Fruit fly (Drosophila melanogaster): ENCODE results near the gene DNAlig3.

Gene DNAlig3

DNA sequence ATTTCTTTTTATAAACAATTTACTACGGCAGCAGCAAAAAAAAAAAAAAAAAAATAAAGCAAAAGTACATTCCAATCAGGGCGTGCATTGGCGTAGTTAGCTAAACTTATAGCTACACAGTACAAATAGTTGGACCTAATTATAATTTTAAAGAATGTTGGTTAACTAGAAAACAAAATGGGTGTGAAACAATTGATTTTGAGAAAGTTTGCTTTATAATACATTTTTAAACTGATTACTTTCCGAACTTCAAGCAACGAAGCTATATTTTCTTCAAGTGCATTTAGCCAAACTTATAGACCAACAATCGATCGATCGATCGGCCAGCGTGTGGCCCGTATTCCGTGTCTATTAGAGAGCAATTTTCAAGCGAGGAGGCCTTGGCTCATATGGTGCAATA is 49.7 kb upstream of the DNAlig3 start (continued):
- TF ChIP-seq CG18764 (GFP tag; optimal IDR thresholded peaks at IDR 0.05) (no peak), GATAe (GFP tag; conservative IDR thresholded peaks at IDR 0.05) (no peak), otp (GFP tag; IDR thresholded peaks at IDR 0.05) (no peak), gsb-n (tag; optimal IDR thresholded peaks at IDR 0.05) (no peak), Taf1 (GFP tag; IDR thresholded peaks at IDR 0.05) (no peak), dmrt11E (tag; optimal IDR thresholded peaks at IDR 0.05) (no peak), CG17361 (GFP tag; IDR thresholded peaks at IDR 0.05) (no peak), CG11085 (GFP tag; IDR thresholded peaks at IDR 0.05) (no peak), lab (GFP tag; optimal IDR thresholded peaks at IDR 0.05) (no peak), luna (GFP tag; optimal IDR thresholded peaks at IDR 0.05) (no peak), CG1024 (GFP tag; IDR thresholded peaks at IDR 0.05) (no peak), Tbp (GFP tag; optimal IDR thresholded peaks at IDR 0.05) (no peak), CG12219 (GFP tag; optimal IDR thresholded peaks at IDR 0.05) (peak; percentile 23), eve (GFP tag; optimal IDR thresholded peaks at IDR 0.05) (no peak), Pdp1 (GFP tag; optimal IDR thresholded peaks at IDR 0.05) (no peak), CG17829 (tag; optimal IDR thresholded peaks at IDR 0.05) (peak; percentile 9), HLH54F (GFP tag; optimal IDR thresholded peaks at IDR 0.05) (no peak), trem (tag; optimal IDR thresholded peaks at IDR 0.05) (no peak), CG2199 (GFP tag; IDR thresholded peaks at IDR 0.05) (no peak), Fer2 (tag; optimal IDR thresholded peaks at IDR 0.05) (no peak), Hand (GFP tag; optimal IDR thresholded peaks at IDR 0.05) (no peak), CG12942 (GFP tag; optimal IDR thresholded peaks at IDR 0.05) (no peak), CG34224 (GFP tag; IDR thresholded peaks at IDR 0.05; ENCODE audit: partially characterized antibody) (no peak), CG1832 (GFP tag; optimal IDR thresholded peaks at IDR 0.05) (no peak), Sin3A (optimal IDR thresholded peaks at IDR 0.05) (no peak), ro (GFP tag; IDR thresholded peaks at IDR 0.05) (no peak), Lim3 (GFP tag; IDR thresholded peaks at IDR 0.05) (no peak), CG2875 (GFP tag; optimal IDR thresholded peaks at IDR 0.05) (no peak), mam (GFP tag; optimal IDR thresholded peaks at IDR 0.05) (peak; percentile 20), ci (GFP tag; IDR thresholded peaks at IDR 0.05) (peak; percentile 58; the same call in 2 of the 3 replicates), CG34376 (GFP tag; optimal IDR thresholded peaks at IDR 0.05) (no peak), sob (GFP tag; IDR thresholded peaks at IDR 0.05) (no peak), Doc3 (GFP tag; IDR thresholded peaks at IDR 0.05; ENCODE audit: partially characterized antibody) (no peak), sc (optimal IDR thresholded peaks at IDR 0.05) (no peak), sc (GFP tag; optimal IDR thresholded peaks at IDR 0.05) (no peak), CG2889 (GFP tag; IDR thresholded peaks at IDR 0.05) (no peak), disco-r (GFP tag; optimal IDR thresholded peaks at IDR 0.05) (no peak), Rfx (GFP tag; IDR thresholded peaks at IDR 0.05) (peak; percentile 23; the same call in 1 of the 2 replicates), Sox100B (GFP tag; optimal IDR thresholded peaks at IDR 0.05) (no peak), unc-4 (GFP tag; IDR thresholded peaks at IDR 0.05; ENCODE audit: partially characterized antibody) (no peak), mirr (GFP tag; optimal IDR thresholded peaks at IDR 0.05) (no peak), CG3065 (GFP tag; optimal IDR thresholded peaks at IDR 0.05) (no peak), Dip2 (GFP tag; IDR thresholded peaks at IDR 0.05) (no peak), CG15696 (tag; optimal IDR thresholded peaks at IDR 0.05) (no peak), az2 (GFP tag; optimal IDR thresholded peaks at IDR 0.05) (peak; percentile 36), bab2 (GFP tag; optimal IDR thresholded peaks at IDR 0.05) (peak; percentile 29), CG15269 (tag; optimal IDR thresholded peaks at IDR 0.05) (peak; percentile 70), tap (tag; optimal IDR thresholded peaks at IDR 0.05) (peak; percentile 57), MESR4 (GFP tag; optimal IDR thresholded peaks at IDR 0.05) (no peak), her (GFP tag; optimal IDR thresholded peaks at IDR 0.05) (no peak), pho (GFP tag; optimal IDR thresholded peaks at IDR 0.05) (no peak), CG1792 (GFP tag; optimal IDR thresholded peaks at IDR 0.05) (no peak), Atf-2 (GFP tag; optimal IDR thresholded peaks at IDR 0.05) (no peak)

Measured in whole organism, embryonic.